Fruit fly (Drosophila melanogaster) whole organism, adult: ENCODE data around the gene CG15643.

ENCODE experiments used
- CG12768 ChIP-seq: fragments of 200-800 bp; sonication (Bioruptor generic); optimal IDR thresholded peaks from 2 replicates; lab custom pipeline; 2017; ENCODE audit warnings: missing biosample characterization, missing genetic modification characterization, mild to moderate bottlenecking, moderate library complexity, missing genetic modification reagents
- CG14711 ChIP-seq: fragments of 200-800 bp; sonication (Bioruptor generic); optimal IDR thresholded peaks from 2 replicates; lab custom pipeline; 2018; ENCODE audit warnings: missing biosample characterization, mild to moderate bottlenecking, missing genetic modification characterization, moderate library complexity
- CG33017 ChIP-seq: fragments of 200-800 bp; sonication (Bioruptor generic); optimal IDR thresholded peaks from 2 replicates; lab custom pipeline; 2018; ENCODE audit warnings: missing biosample characterization, mild to moderate bottlenecking, missing genetic modification characterization, moderate library complexity
- CG7045 ChIP-seq: fragments of 200-800 bp; sonication (Bioruptor generic); optimal IDR thresholded peaks from 2 replicates; lab custom pipeline; 2017; ENCODE audit warnings: missing biosample characterization, mild to moderate bottlenecking, missing genetic modification characterization
- CG7101 ChIP-seq: fragments of 200-800 bp; sonication (Bioruptor generic); optimal IDR thresholded peaks from 2 replicates; lab custom pipeline; 2018; ENCODE audit warnings: missing biosample characterization, mild to moderate bottlenecking, missing genetic modification characterization, moderate library complexity
- Clk ChIP-seq: fragments of 200-800 bp; sonication (Bioruptor generic); optimal IDR thresholded peaks from 2 replicates; lab custom pipeline; 2017; ENCODE audit warnings: missing biosample characterization, missing genetic modification characterization
- Hr96 ChIP-seq: fragments of 200-800 bp; sonication (Bioruptor generic); optimal IDR thresholded peaks from 2 replicates; lab custom pipeline; 2016; ENCODE audit warnings: missing biosample characterization, missing genetic modification characterization
- kay ChIP-seq: fragments of 200-800 bp; sonication (Bioruptor generic); peaks from one replicate; lab custom pipeline; 2016; ENCODE audit warnings: missing biosample characterization, missing genetic modification characterization, borderline replicate concordance
- ovo ChIP-seq: fragments of 200-800 bp; sonication (Bioruptor generic); optimal IDR thresholded peaks from 2 replicates; lab custom pipeline; 2016; ENCODE audit warnings: missing biosample characterization, missing genetic modification characterization
- pad ChIP-seq: fragments of 200-800 bp; sonication (Bioruptor generic); optimal IDR thresholded peaks from 3 replicates; lab custom pipeline; 2017; ENCODE audit warnings: missing biosample characterization, missing genetic modification characterization, mild to moderate bottlenecking, moderate library complexity, missing genetic modification reagents
- tj ChIP-seq: fragments of 200-800 bp; sonication (Bioruptor generic); optimal IDR thresholded peaks from 3 replicates; lab custom pipeline; 2017; ENCODE audit warnings: missing biosample characterization, mild to moderate bottlenecking, missing genetic modification characterization, moderate library complexity
- toe ChIP-seq: fragments of 200-800 bp; sonication (Bioruptor generic); optimal IDR thresholded peaks from 2 replicates; lab custom pipeline; 2016; ENCODE audit warnings: missing biosample characterization, missing genetic modification characterization

dm6 chrX:15594230-15594857 is 22.4 kb upstream of the CG15643 start:
- TF ChIP-seq kay (GFP tag; lab: Kevin White, UChicago) (no peak), CG33017 (no peak), Hr96 (GFP tag; lab: Kevin White, UChicago) (no peak), tj (GFP tag; lab: Kevin White, UChicago) (no peak), CG12768 (GFP tag; lab: Kevin White, UChicago) (no peak), CG7045 (GFP tag; lab: Kevin White, UChicago) (no peak), CG14711 (tag; lab: Kevin White, UChicago) (no peak), pad (no peak), ovo (GFP tag; lab: Kevin White, UChicago) (no peak), CG7101 (tag; lab: Kevin White, UChicago) (no peak), Clk (GFP tag; lab: Kevin White, UChicago) (no peak), toe (GFP tag; lab: Kevin White, UChicago) (no peak)
